Worm (Caenorhabditis elegans) whole organism, L4 larva: Measurements from ENCODE around the gene lact-2.

Experiments used
- R02D3.7 ChIP-seq: fragments of 150-350 bp; sonication (generic microtip); optimal IDR thresholded peaks from 3 replicates; lab custom pipeline; 2014; ENCODE audit warnings: missing biosample characterization, missing genetic modification characterization
- aha-1 ChIP-seq: fragments of 150-350 bp; peaks from one replicate; lab custom pipeline; 2014; ENCODE audit warnings: missing biosample characterization, missing genetic modification characterization
- ces-1 ChIP-seq: fragments of 150-350 bp; sonication (generic microtip); optimal IDR thresholded peaks from 4 replicates; lab custom pipeline; 2014; ENCODE audit warnings: missing biosample characterization, missing genetic modification reagents, missing genetic modification characterization
- dpl-1 ChIP-seq: fragments of 150-350 bp; optimal IDR thresholded peaks from 2 replicates; lab custom pipeline; 2014; ENCODE audit warnings: missing biosample characterization, missing genetic modification reagents, missing genetic modification characterization
- lin-1 ChIP-seq: fragments of 200-800 bp; sonication (Bioruptor generic); IDR thresholded peaks from 2 replicates; pipeline ENCODE4 v1.3.6; 2022; ENCODE audit warnings: missing genetic modification reagents, missing genetic modification characterization, missing compliant biosample characterization
- spr-1 ChIP-seq: sonication (generic microtip); optimal IDR thresholded peaks from 2 replicates; lab custom pipeline; 2016; ENCODE audit warnings: mild to moderate bottlenecking, missing genetic modification characterization, missing compliant biosample characterization
- zip-11 ChIP-seq: fragments of 200-800 bp; sonication (Bioruptor generic); IDR thresholded peaks from 2 replicates; pipeline ENCODE4 v1.3.6; 2022; ENCODE audit warnings: missing genetic modification characterization, missing compliant biosample characterization

DNA sequence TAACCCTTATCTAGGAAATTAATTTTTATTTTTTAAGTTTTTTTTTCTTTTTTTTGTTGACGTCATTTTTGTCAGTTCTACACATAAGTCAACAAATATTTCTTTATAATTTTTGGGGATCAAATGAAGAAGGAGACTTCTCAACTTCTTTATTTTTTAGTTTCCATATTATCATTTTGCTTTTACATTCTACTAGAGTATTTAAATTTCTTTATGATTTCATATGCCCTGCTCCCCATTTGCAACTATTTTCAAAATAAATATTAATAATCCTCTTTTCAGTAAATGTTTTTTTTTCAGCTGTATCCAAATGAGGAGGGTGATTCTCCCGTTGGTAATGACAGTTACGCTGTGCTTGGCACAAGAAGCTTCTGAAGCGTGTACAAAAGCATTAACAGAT, 42.7 kb downstream of the lact-2 start, which contains the start of gene phg-1:
- TF ChIP-seq dpl-1 (GFP tag; lab: Kevin White, UChicago) (no peak), aha-1 (tag; lab: Kevin White, UChicago) (no peak), zip-11 (GFP tag; lab: Robert Waterston, UW) (no peak), lin-1 (GFP tag; lab: Robert Waterston, UW) (no peak), ces-1 (GFP tag; lab: Kevin White, UChicago) (no peak), spr-1 (no peak), R02D3.7 (tag; lab: Kevin White, UChicago) (no peak)
